Worm (Caenorhabditis elegans) whole organism, mixed stage, embryonic: ENCODE measurements around the gene gex-4.

Experiments used
- M03D4.4 ChIP-seq: sonication (generic microtip); optimal IDR thresholded peaks from 2 replicates; lab custom pipeline; 2017; ENCODE audit warnings: mild to moderate bottlenecking, missing genetic modification characterization, missing compliant biosample characterization
- bed-3 ChIP-seq: fragments of 200-800 bp; sonication (Bioruptor generic); optimal IDR thresholded peaks from 3 replicates; lab custom pipeline; 2018; ENCODE audit warnings: mild to moderate bottlenecking, missing genetic modification characterization, moderate library complexity, missing compliant biosample characterization
- blmp-1 ChIP-seq: fragments of 150-350 bp; optimal IDR thresholded peaks from 2 replicates; lab custom pipeline; 2014; ENCODE audit warnings: missing biosample characterization, missing genetic modification characterization
- ceh-39 ChIP-seq: fragments of 150-350 bp; optimal IDR thresholded peaks from 2 replicates; lab custom pipeline; 2014; ENCODE audit warnings: missing biosample characterization, missing genetic modification characterization
- ceh-43 ChIP-seq: fragments of 200-800 bp; sonication (Bioruptor generic); optimal IDR thresholded peaks from 2 replicates; lab custom pipeline; 2018; ENCODE audit warnings: mild to moderate bottlenecking, missing genetic modification characterization, moderate library complexity, missing compliant biosample characterization
- ceh-83 ChIP-seq: fragments of 200-800 bp; sonication (Bioruptor generic); optimal IDR thresholded peaks from 2 replicates; lab custom pipeline; 2018; ENCODE audit warnings: mild to moderate bottlenecking, missing genetic modification characterization, missing compliant biosample characterization
- ces-1 ChIP-seq: fragments of 150-350 bp; optimal IDR thresholded peaks from 2 replicates; lab custom pipeline; 2014; ENCODE audit warnings: missing biosample characterization, missing genetic modification reagents, missing genetic modification characterization
- cnd-1 ChIP-seq: fragments of 200-800 bp; sonication (Bioruptor generic); optimal IDR thresholded peaks from 2 replicates; lab custom pipeline; 2018; ENCODE audit warnings: mild to moderate bottlenecking, missing genetic modification characterization, missing compliant biosample characterization
- drap-1 ChIP-seq: fragments of 200-800 bp; sonication (Bioruptor generic); optimal IDR thresholded peaks from 3 replicates; lab custom pipeline; 2018; ENCODE audit warnings: mild to moderate bottlenecking, missing genetic modification characterization, missing compliant biosample characterization
- elt-1 ChIP-seq: sonication (generic microtip); optimal IDR thresholded peaks from 2 replicates; lab custom pipeline; 2017; ENCODE audit warnings: missing genetic modification characterization, mild to moderate bottlenecking, missing compliant biosample characterization, antibody characterized with exemption, moderate library complexity, borderline replicate concordance; ENCODE audit not compliant: insufficient read depth
- elt-3 ChIP-seq: fragments of 150-350 bp; optimal IDR thresholded peaks from 2 replicates; lab custom pipeline; 2014; ENCODE audit warnings: missing biosample characterization, missing genetic modification characterization
- flh-1 ChIP-seq: fragments of 200-800 bp; sonication (Bioruptor generic); optimal IDR thresholded peaks from 2 replicates; lab custom pipeline; 2018; ENCODE audit warnings: mild to moderate bottlenecking, missing genetic modification characterization, moderate library complexity, missing compliant biosample characterization
- ham-2 ChIP-seq: fragments of 200-800 bp; sonication (Bioruptor generic); optimal IDR thresholded peaks from 2 replicates; lab custom pipeline; 2018; ENCODE audit warnings: mild to moderate bottlenecking, missing genetic modification characterization, missing compliant biosample characterization
- lin-32 ChIP-seq: fragments of 200-800 bp; sonication (Bioruptor generic); optimal IDR thresholded peaks from 2 replicates; lab custom pipeline; 2018; ENCODE audit warnings: mild to moderate bottlenecking, missing genetic modification characterization, missing compliant biosample characterization
- lsy-2 ChIP-seq: fragments of 150-350 bp; optimal IDR thresholded peaks from 2 replicates; lab custom pipeline; 2014; ENCODE audit warnings: missing biosample characterization, missing genetic modification characterization
- mab-5 ChIP-seq: fragments of 150-350 bp; optimal IDR thresholded peaks from 2 replicates; lab custom pipeline; 2014; ENCODE audit warnings: missing biosample characterization, missing genetic modification characterization
- mep-1 ChIP-seq: fragments of 150-350 bp; optimal IDR thresholded peaks from 2 replicates; lab custom pipeline; 2017; ENCODE audit warnings: missing biosample characterization, missing genetic modification reagents, missing genetic modification characterization, inconsistent platforms
- mls-2 ChIP-seq: sonication (generic microtip); optimal IDR thresholded peaks from 2 replicates; lab custom pipeline; 2016; ENCODE audit warnings: mild to moderate bottlenecking, missing genetic modification characterization, moderate library complexity, missing compliant biosample characterization
- nhr-12 ChIP-seq: fragments of 150-350 bp; optimal IDR thresholded peaks from 2 replicates; lab custom pipeline; 2014; ENCODE audit warnings: missing biosample characterization, missing genetic modification characterization
- nhr-2 ChIP-seq: fragments of 150-350 bp; optimal IDR thresholded peaks from 2 replicates; lab custom pipeline; 2014; ENCODE audit warnings: missing biosample characterization, missing genetic modification characterization
- nhr-237 ChIP-seq: fragments of 150-350 bp; optimal IDR thresholded peaks from 2 replicates; lab custom pipeline; 2014; ENCODE audit warnings: missing biosample characterization, missing genetic modification characterization
- sem-2 ChIP-seq: fragments of 200-800 bp; sonication (Bioruptor generic); optimal IDR thresholded peaks from 2 replicates; lab custom pipeline; 2018; ENCODE audit warnings: mild to moderate bottlenecking, missing genetic modification characterization, missing compliant biosample characterization
- snpc-4 ChIP-seq: fragments of 150-350 bp; optimal IDR thresholded peaks from 2 replicates; lab custom pipeline; 2014; ENCODE audit warnings: missing biosample characterization, missing genetic modification characterization
- sptf-1 ChIP-seq: sonication (generic microtip); optimal IDR thresholded peaks from 2 replicates; lab custom pipeline; 2017; ENCODE audit warnings: mild to moderate bottlenecking, missing genetic modification characterization, moderate library complexity, missing compliant biosample characterization
- tbx-8 ChIP-seq: fragments of 200-800 bp; sonication (Bioruptor generic); optimal IDR thresholded peaks from 2 replicates; lab custom pipeline; 2018; ENCODE audit warnings: mild to moderate bottlenecking, missing genetic modification characterization, moderate library complexity, missing compliant biosample characterization
- unc-39 ChIP-seq: fragments of 150-350 bp; optimal IDR thresholded peaks from 2 replicates; lab custom pipeline; 2014; ENCODE audit warnings: missing biosample characterization, missing genetic modification characterization
- unc-62 ChIP-seq: fragments of 150-350 bp; optimal IDR thresholded peaks from 2 replicates; lab custom pipeline; 2014; ENCODE audit warnings: missing biosample characterization, missing genetic modification reagents, missing genetic modification characterization
- zip-8 ChIP-seq: fragments of 150-350 bp; optimal IDR thresholded peaks from 2 replicates; lab custom pipeline; 2014; ENCODE audit warnings: missing biosample characterization, missing genetic modification characterization
- ztf-11 ChIP-seq: fragments of 150-350 bp; optimal IDR thresholded peaks from 2 replicates; lab custom pipeline; 2014; ENCODE audit warnings: missing biosample characterization, missing genetic modification characterization

Gene gex-4

ce11 chrIII:12225234-12225633 lies 6.8 kb upstream of the gex-4 start, which contains the start of gene gmn-1:
Gene gmn-1 (minus strand): TSS chrIII:12225331.
- TF ChIP-seq zip-8 (tag; lab: Kevin White, UChicago) (no peak), mls-2 (tag; lab: Kevin White, UChicago) (no peak), ceh-83 (GFP tag; lab: Kevin White, UChicago) (no peak), nhr-2 (no peak), lin-32 (no peak), nhr-12 (tag; lab: Kevin White, UChicago) (no peak), snpc-4 (tag; lab: Kevin White, UChicago) (no peak), ceh-43 (GFP tag; lab: Kevin White, UChicago) (no peak), sem-2 (GFP tag; lab: Kevin White, UChicago) (no peak), unc-39 (tag; lab: Kevin White, UChicago) (no peak), sptf-1 (no peak), mab-5 (tag; lab: Kevin White, UChicago) (no peak), flh-1 (no peak), cnd-1 (no peak), tbx-8 (no peak)

ce11 chrIII:12223208-12223607 lies 4.8 kb upstream of the gex-4 start:
- TF ChIP-seq ceh-43 (GFP tag; lab: Kevin White, UChicago) (no peak), ces-1 (no peak), ceh-39 (tag; lab: Kevin White, UChicago) (no peak), ceh-83 (GFP tag; lab: Kevin White, UChicago) (no peak), unc-62 (GFP tag; lab: Kevin White, UChicago) (no peak), drap-1 (GFP tag; lab: Kevin White, UChicago) (no peak)

ce11 chrIII:12221452-12221851 lies 3.0 kb upstream of the gex-4 start:
- TF ChIP-seq ceh-39 (tag; lab: Kevin White, UChicago) (no peak), tbx-8 (no peak), ztf-11 (tag; lab: Kevin White, UChicago) (no peak), flh-1 (no peak), M03D4.4 (tag; lab: Kevin White, UChicago) (no peak), mep-1 (tag; lab: Kevin White, UChicago) (no peak), snpc-4 (tag; lab: Kevin White, UChicago) (no peak), zip-8 (tag; lab: Kevin White, UChicago) (no peak), ceh-43 (GFP tag; lab: Kevin White, UChicago) (no peak), elt-1 (no peak), sptf-1 (no peak), nhr-2 (no peak)

- no peak for TF ChIP-seq lsy-2 (tag; lab: Kevin White, UChicago)
- TF ChIP-seq lin-32, result no peak
- TF ChIP-seq ham-2 (GFP tag; lab: Kevin White, UChicago), result no peak
- TF ChIP-seq mep-1 (tag; lab: Kevin White, UChicago), result no peak
- no peak for TF ChIP-seq elt-1
- TF ChIP-seq ceh-39 (tag; lab: Kevin White, UChicago), result no peak
- no peak for TF ChIP-seq ztf-11 (tag; lab: Kevin White, UChicago)
- no peak for TF ChIP-seq nhr-237 (tag; lab: Kevin White, UChicago)
- no peak for TF ChIP-seq unc-62 (GFP tag; lab: Kevin White, UChicago)
- TF ChIP-seq elt-3 (tag; lab: Kevin White, UChicago), result no peak
- TF ChIP-seq, all 35 proteins: peak for 0
Measured at ce11 chrIII:12220820-12221219, 2.4 kb upstream of the gex-4 start.

ce11 chrIII:12218078-12218477 lies 356 bp downstream of the gex-4 start:
- no peak for TF ChIP-seq nhr-2
- no peak for TF ChIP-seq drap-1 (GFP tag; lab: Kevin White, UChicago)
- no peak for TF ChIP-seq flh-1
- no peak for TF ChIP-seq ceh-43 (GFP tag; lab: Kevin White, UChicago)
- no peak for TF ChIP-seq lin-32
- TF ChIP-seq ceh-39 (tag; lab: Kevin White, UChicago), result no peak
- TF ChIP-seq lsy-2 (tag; lab: Kevin White, UChicago), result no peak
- no peak for TF ChIP-seq ham-2 (GFP tag; lab: Kevin White, UChicago)
- TF ChIP-seq mls-2 (tag; lab: Kevin White, UChicago), result no peak
- no peak for TF ChIP-seq mab-5 (tag; lab: Kevin White, UChicago)
- TF ChIP-seq mep-1 (tag; lab: Kevin White, UChicago), result no peak

ce11 chrIII:12215596-12215995 lies 2.8 kb downstream of the gex-4 start, which contains the start of gene Y75B8A.13:
Gene Y75B8A.13 (minus strand): TSS chrIII:12215696.
- TF ChIP-seq zip-8 (tag; lab: Kevin White, UChicago) (no peak), sem-2 (GFP tag; lab: Kevin White, UChicago) (no peak), elt-1 (no peak), flh-1 (no peak), unc-62 (GFP tag; lab: Kevin White, UChicago) (no peak), drap-1 (GFP tag; lab: Kevin White, UChicago) (no peak), nhr-2 (no peak), blmp-1 (tag; lab: Kevin White, UChicago) (no peak), lin-32 (no peak), nhr-237 (tag; lab: Kevin White, UChicago) (no peak), bed-3 (GFP tag; lab: Kevin White, UChicago) (no peak), ceh-43 (GFP tag; lab: Kevin White, UChicago) (no peak), ztf-11 (tag; lab: Kevin White, UChicago) (no peak), ceh-39 (tag; lab: Kevin White, UChicago) (no peak)
